Worm (Caenorhabditis elegans) whole organism, L4 larva: Measurements from ENCODE around the gene C18D11.7.

Experiments used
- Y75B8A.6 ChIP-seq: fragments of 200-800 bp; sonication (Bioruptor generic); IDR thresholded peaks from 2 replicates; pipeline ENCODE4 v1.3.6; 2022; ENCODE audit warnings: missing genetic modification reagents, missing genetic modification characterization, missing compliant biosample characterization
- cey-2 ChIP-seq: sonication (generic microtip); optimal IDR thresholded peaks from 3 replicates; lab custom pipeline; 2017; ENCODE audit warnings: missing genetic modification characterization, mild to moderate bottlenecking, missing compliant biosample characterization, antibody characterized with exemption, borderline replicate concordance; ENCODE audit not compliant: insufficient read depth
- egl-27 ChIP-seq: sonication (generic microtip); optimal IDR thresholded peaks from 3 replicates; lab custom pipeline; 2017; ENCODE audit warnings: missing biosample characterization, missing genetic modification reagents, missing genetic modification characterization
- fos-1 ChIP-seq: fragments of 150-350 bp; optimal IDR thresholded peaks from 2 replicates; lab custom pipeline; 2014; ENCODE audit warnings: missing biosample characterization, missing genetic modification characterization
- lin-13 ChIP-seq: fragments of 150-350 bp; optimal IDR thresholded peaks from 2 replicates; lab custom pipeline; 2014; ENCODE audit warnings: missing biosample characterization, missing genetic modification reagents, missing genetic modification characterization
- lin-39 ChIP-seq: fragments of 150-350 bp; optimal IDR thresholded peaks from 2 replicates; lab custom pipeline; 2014; ENCODE audit warnings: missing biosample characterization, missing genetic modification reagents, missing genetic modification characterization
- mdl-1 ChIP-seq, 2 experiments: fragments of 150-350 bp in 1 of 2; sonication (generic microtip) in 1 of 2; optimal IDR thresholded peaks; 2 replicates each; lab custom pipeline; 2014 to 2017; ENCODE audit warnings: missing biosample characterization in 2 of 2, missing genetic modification characterization in 2 of 2
- nhr-11 ChIP-seq: fragments of 150-350 bp; optimal IDR thresholded peaks from 2 replicates; lab custom pipeline; 2014; ENCODE audit warnings: missing biosample characterization, missing genetic modification characterization
- nhr-25 ChIP-seq: sonication (generic microtip); optimal IDR thresholded peaks from 2 replicates; lab custom pipeline; 2017; ENCODE audit warnings: missing genetic modification characterization, mild to moderate bottlenecking, missing compliant biosample characterization, antibody characterized with exemption, moderate library complexity, borderline replicate concordance; ENCODE audit not compliant: insufficient read depth
- nhr-41 ChIP-seq: fragments of 200-800 bp; sonication (Bioruptor generic); IDR thresholded peaks from 2 replicates; pipeline ENCODE4 v1.3.6; 2022; ENCODE audit warnings: missing genetic modification reagents, missing genetic modification characterization, missing compliant biosample characterization
- pqm-1 ChIP-seq: sonication (generic microtip); optimal IDR thresholded peaks from 2 replicates; lab custom pipeline; 2017; ENCODE audit warnings: missing biosample characterization, missing genetic modification characterization
- snpc-1.2 ChIP-seq: fragments of 200-800 bp; sonication (Bioruptor generic); IDR thresholded peaks from 2 replicates; pipeline ENCODE4 v1.3.6; 2022; ENCODE audit warnings: missing genetic modification reagents, missing genetic modification characterization, missing compliant biosample characterization
- unc-130 ChIP-seq: sonication (generic microtip); optimal IDR thresholded peaks from 2 replicates; lab custom pipeline; 2016; ENCODE audit warnings: missing genetic modification reagents, missing genetic modification characterization, missing compliant biosample characterization
- ztf-11 ChIP-seq: fragments of 150-350 bp; optimal IDR thresholded peaks from 2 replicates; lab custom pipeline; 2014; ENCODE audit warnings: missing biosample characterization, missing genetic modification characterization

DNA sequence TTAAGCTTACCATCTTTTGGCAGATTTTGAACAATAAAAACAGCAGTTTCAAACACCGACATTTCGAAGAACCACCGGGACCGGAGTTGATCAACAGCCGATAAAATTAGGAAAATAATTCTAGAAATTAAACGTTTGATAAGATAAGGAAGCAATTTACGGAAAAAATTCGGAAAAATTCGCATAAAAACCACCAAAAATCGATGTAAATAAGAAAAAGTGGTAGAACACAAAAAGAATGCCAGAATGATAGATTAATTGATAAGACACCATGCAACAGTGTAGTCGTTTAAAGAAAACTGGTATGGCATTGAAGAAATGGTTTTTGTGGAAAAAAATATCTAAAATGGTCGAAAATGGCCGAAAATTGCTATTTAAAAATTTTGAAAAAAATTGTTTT, 15.8 kb upstream of the C18D11.7 start, which contains the start of gene maa-1:
- TF ChIP-seq pqm-1 (tag; lab: Kevin White, UChicago) (peak; percentile 39), lin-13 (GFP tag; lab: Kevin White, UChicago) (no peak), nhr-41 (no peak), unc-130 (GFP tag; lab: Kevin White, UChicago) (no peak), ztf-11 (tag; lab: Kevin White, UChicago) (no peak), Y75B8A.6 (GFP tag; lab: Robert Waterston, UW) (no peak), cey-2 (no peak), egl-27 (no peak), mdl-1 (tag; optimal IDR thresholded peaks at IDR 0.05; lab: Kevin White, UChicago) (no peak), lin-39 (no peak), nhr-11 (tag; lab: Kevin White, UChicago) (no peak), fos-1 (tag; lab: Kevin White, UChicago) (no peak), nhr-25 (tag; lab: Kevin White, UChicago) (no peak), snpc-1.2 (no peak)
